Worm (Caenorhabditis elegans) whole organism, late embryonic: ENCODE results near the gene lelo-4.

Experiments
- F13H6.1 ChIP-seq: sonication (generic microtip); optimal IDR thresholded peaks from 2 replicates; lab custom pipeline; 2016; ENCODE audit warnings: missing genetic modification characterization, missing compliant biosample characterization
- K09A11.1 ChIP-seq: sonication (generic microtip); optimal IDR thresholded peaks from 2 replicates; lab custom pipeline; 2017; ENCODE audit warnings: antibody characterized with exemption, mild to moderate bottlenecking, missing genetic modification characterization, missing compliant biosample characterization; ENCODE audit not compliant: insufficient read depth
- ama-1 ChIP-seq: fragments of 150-350 bp; optimal IDR thresholded peaks from 2 replicates; lab custom pipeline; 2014
- ceh-2 ChIP-seq: sonication (generic microtip); optimal IDR thresholded peaks from 2 replicates; lab custom pipeline; 2016; ENCODE audit warnings: missing genotype, missing genetic modification characterization, missing compliant biosample characterization
- ceh-30 ChIP-seq: fragments of 150-350 bp; optimal IDR thresholded peaks from 2 replicates; lab custom pipeline; 2014; ENCODE audit warnings: missing biosample characterization, missing genetic modification characterization
- nhr-11 ChIP-seq: fragments of 150-350 bp; optimal IDR thresholded peaks from 2 replicates; lab custom pipeline; 2014; ENCODE audit warnings: missing biosample characterization, missing genetic modification characterization
- pqm-1 ChIP-seq: sonication (generic microtip); optimal IDR thresholded peaks from 2 replicates; lab custom pipeline; 2016; ENCODE audit warnings: missing genetic modification characterization, missing compliant biosample characterization
- rnt-1 ChIP-seq: sonication (generic microtip); optimal IDR thresholded peaks from 2 replicates; lab custom pipeline; 2016; ENCODE audit warnings: missing genetic modification characterization, missing compliant biosample characterization
- tbx-2 ChIP-seq: sonication (generic microtip); optimal IDR thresholded peaks from 2 replicates; lab custom pipeline; 2016; ENCODE audit warnings: missing genetic modification characterization, missing compliant biosample characterization
- ttx-3 ChIP-seq: sonication (generic microtip); optimal IDR thresholded peaks from 2 replicates; lab custom pipeline; 2016; ENCODE audit warnings: missing genetic modification reagents, missing genetic modification characterization, missing compliant biosample characterization

ce11 chrII:5707532-5707931, 7.2 kb upstream of the lelo-4 start, which contains the start of gene osta-2:
- TF ChIP-seq K09A11.1 (no peak), ceh-2 (no peak), ceh-30 (tag; lab: Kevin White, UChicago) (no peak), tbx-2 (tag; lab: Kevin White, UChicago) (no peak), F13H6.1 (tag; lab: Kevin White, UChicago) (no peak), ama-1 (lab: Kevin White, UChicago) (no peak), nhr-11 (tag; lab: Kevin White, UChicago) (no peak), pqm-1 (tag; lab: Kevin White, UChicago) (no peak), ttx-3 (no peak), rnt-1 (no peak)
